Worm (Caenorhabditis elegans) whole organism, midembryonic: ENCODE measurements around the gene gcn-1.

Source experiments
- T22C8.4 ChIP-seq: fragments of 200-800 bp; sonication (Bioruptor generic); IDR thresholded peaks from 2 replicates; pipeline ENCODE4 v1.3.6; 2022; ENCODE audit warnings: missing genetic modification characterization, missing compliant biosample characterization
- cog-1 ChIP-seq: sonication (generic microtip); optimal IDR thresholded peaks from 2 replicates; lab custom pipeline; 2016; ENCODE audit warnings: missing genetic modification characterization, missing compliant biosample characterization
- flt-1 ChIP-seq: fragments of 200-800 bp; sonication (Bioruptor generic); IDR thresholded peaks from 2 replicates; pipeline ENCODE4 v1.3.6; 2022; ENCODE audit warnings: missing genetic modification characterization, missing compliant biosample characterization
- klf-2 ChIP-seq: fragments of 200-800 bp; sonication (Bioruptor generic); conservative IDR thresholded peaks from 2 replicates; pipeline ENCODE4 v1.3.6; 2022; ENCODE audit warnings: missing genetic modification reagents, missing genetic modification characterization, missing compliant biosample characterization
- med-1 ChIP-seq: sonication (generic microtip); optimal IDR thresholded peaks from 2 replicates; lab custom pipeline; 2017; ENCODE audit warnings: missing genetic modification characterization, mild to moderate bottlenecking, missing compliant biosample characterization, antibody characterized with exemption, missing genetic modification reagents; ENCODE audit not compliant: insufficient read depth
- ref-1 ChIP-seq: fragments of 200-800 bp; sonication (Bioruptor generic); conservative IDR thresholded peaks from 2 replicates; pipeline ENCODE4 v1.3.6; 2022; ENCODE audit warnings: missing genetic modification reagents, missing genetic modification characterization, missing compliant biosample characterization
- tab-1 ChIP-seq: fragments of 200-800 bp; sonication (Bioruptor generic); IDR thresholded peaks from 2 replicates; pipeline ENCODE4 v1.3.6; 2022; ENCODE audit warnings: missing genetic modification characterization, missing compliant biosample characterization
- ztf-23 ChIP-seq: fragments of 200-800 bp; sonication (Bioruptor generic); IDR thresholded peaks from 2 replicates; pipeline ENCODE4 v1.3.6; 2022; ENCODE audit warnings: missing genetic modification reagents, missing genetic modification characterization, missing compliant biosample characterization
- ztf-29 ChIP-seq: fragments of 200-800 bp; sonication (Bioruptor generic); IDR thresholded peaks from 2 replicates; pipeline ENCODE4 v1.3.6; 2022; ENCODE audit warnings: missing genetic modification reagents, missing genetic modification characterization, missing compliant biosample characterization

The gcn-1 gene

ce11 chrIII:2205155-2205554 is 53.4 kb downstream of the gcn-1 start:
- TF ChIP-seq tab-1 (no peak), flt-1 (GFP tag; lab: Robert Waterston, UW) (no peak), ref-1 (no peak), med-1 (no peak), T22C8.4 (GFP tag; lab: Robert Waterston, UW) (peak; percentile 66)

ce11 chrIII:2207864-2208263 is 56.1 kb downstream of the gcn-1 start, which contains the start of gene C39B5.5:
Gene C39B5.5, plus strand, starts transcription at chrIII:2208164.
- TF ChIP-seq ref-1 (no peak), flt-1 (GFP tag; lab: Robert Waterston, UW) (no peak), med-1 (no peak), T22C8.4 (GFP tag; lab: Robert Waterston, UW) (no peak), klf-2 (no peak), ztf-23 (GFP tag; lab: Robert Waterston, UW) (no peak)

- TF ChIP-seq med-1 (no peak), flt-1 (GFP tag; lab: Robert Waterston, UW) (no peak), tab-1 (no peak), klf-2 (no peak), cog-1 (tag; lab: Kevin White, UChicago) (no peak), ztf-29 (GFP tag; lab: Robert Waterston, UW) (no peak)
Measured at ce11 chrIII:2210601-2211000, 58.9 kb downstream of the gcn-1 start.

- no peak for TF ChIP-seq tab-1
- no peak for TF ChIP-seq cog-1 (tag; lab: Kevin White, UChicago)
- TF ChIP-seq ztf-23 (GFP tag; lab: Robert Waterston, UW): no peak
- no peak for TF ChIP-seq med-1
- no peak for TF ChIP-seq T22C8.4 (GFP tag; lab: Robert Waterston, UW)
- no peak for TF ChIP-seq flt-1 (GFP tag; lab: Robert Waterston, UW)
- TF ChIP-seq ref-1: no peak
- no peak for TF ChIP-seq klf-2
- TF ChIP-seq ztf-29 (GFP tag; lab: Robert Waterston, UW): no peak
Measured at ce11 chrIII:2211120-2211519, 59.4 kb downstream of the gcn-1 start, which contains the start of gene C39B5.14. Gene C39B5.14, plus strand, starts transcription at chrIII:2211420.

- TF ChIP-seq cog-1 (tag; lab: Kevin White, UChicago) (no peak), flt-1 (GFP tag; lab: Robert Waterston, UW) (no peak), med-1 (no peak), tab-1 (no peak), T22C8.4 (GFP tag; lab: Robert Waterston, UW) (no peak)
Measured at ce11 chrIII:2212343-2212742, 60.6 kb downstream of the gcn-1 start.

ce11 chrIII:2219408-2219807 is 67.7 kb downstream of the gcn-1 start, which contains the start of gene fbxa-12:
Gene fbxa-12, plus strand, starts transcription at chrIII:2219708.
- TF ChIP-seq med-1: no peak
- TF ChIP-seq T22C8.4 (GFP tag; lab: Robert Waterston, UW): no peak
- TF ChIP-seq cog-1 (tag; lab: Kevin White, UChicago): no peak
- no peak for TF ChIP-seq ref-1
- no peak for TF ChIP-seq flt-1 (GFP tag; lab: Robert Waterston, UW)
- no peak for TF ChIP-seq tab-1
- TF ChIP-seq klf-2: no peak
- no peak for TF ChIP-seq ztf-29 (GFP tag; lab: Robert Waterston, UW)
- TF ChIP-seq ztf-23 (GFP tag; lab: Robert Waterston, UW): no peak

- TF ChIP-seq med-1 (no peak), cog-1 (tag; lab: Kevin White, UChicago) (no peak), ztf-29 (GFP tag; lab: Robert Waterston, UW) (no peak), T22C8.4 (GFP tag; lab: Robert Waterston, UW) (no peak), tab-1 (no peak), ref-1 (no peak), ztf-23 (GFP tag; lab: Robert Waterston, UW) (no peak), klf-2 (no peak), flt-1 (GFP tag; lab: Robert Waterston, UW) (no peak)
Measured at ce11 chrIII:2223932-2224331, 72.2 kb downstream of the gcn-1 start, which contains the start of gene srd-65. Gene srd-65, minus strand, starts transcription at chrIII:2224032.

- no peak for TF ChIP-seq ref-1
- no peak for TF ChIP-seq tab-1
- TF ChIP-seq T22C8.4 (GFP tag; lab: Robert Waterston, UW): no peak
- no peak for TF ChIP-seq klf-2
- no peak for TF ChIP-seq med-1
- no peak for TF ChIP-seq ztf-29 (GFP tag; lab: Robert Waterston, UW)
- no peak for TF ChIP-seq flt-1 (GFP tag; lab: Robert Waterston, UW)
- no peak for TF ChIP-seq cog-1 (tag; lab: Kevin White, UChicago)
- TF ChIP-seq ztf-23 (GFP tag; lab: Robert Waterston, UW): no peak
Measured at ce11 chrIII:2224478-2224877, 72.7 kb downstream of the gcn-1 start, which contains the start of gene fbxa-38. Gene fbxa-38, plus strand, starts transcription at chrIII:2224672.

ce11 chrIII:2227407-2227806 is 75.7 kb downstream of the gcn-1 start, which contains the start of gene fbxa-62:
Gene fbxa-62, plus strand, starts transcription at chrIII:2227707.
- no peak for TF ChIP-seq ztf-23 (GFP tag; lab: Robert Waterston, UW)
- TF ChIP-seq T22C8.4 (GFP tag; lab: Robert Waterston, UW): no peak
- TF ChIP-seq cog-1 (tag; lab: Kevin White, UChicago): no peak
- TF ChIP-seq klf-2: no peak
- no peak for TF ChIP-seq flt-1 (GFP tag; lab: Robert Waterston, UW)
- no peak for TF ChIP-seq tab-1
- TF ChIP-seq med-1: no peak
- no peak for TF ChIP-seq ztf-29 (GFP tag; lab: Robert Waterston, UW)
- no peak for TF ChIP-seq ref-1

ce11 chrIII:2232360-2232759 is 80.6 kb downstream of the gcn-1 start, which contains the start of gene fbxa-47:
Gene fbxa-47, minus strand, starts transcription at chrIII:2232460.
- no peak for TF ChIP-seq T22C8.4 (GFP tag; lab: Robert Waterston, UW)
- no peak for TF ChIP-seq cog-1 (tag; lab: Kevin White, UChicago)
- TF ChIP-seq ztf-29 (GFP tag; lab: Robert Waterston, UW): no peak
- TF ChIP-seq klf-2: no peak
- no peak for TF ChIP-seq ztf-23 (GFP tag; lab: Robert Waterston, UW)
- TF ChIP-seq flt-1 (GFP tag; lab: Robert Waterston, UW): no peak
- TF ChIP-seq ref-1: no peak
- TF ChIP-seq tab-1: no peak
- no peak for TF ChIP-seq med-1

ce11 chrIII:2233399-2233798 is 81.7 kb downstream of the gcn-1 start:
- TF ChIP-seq cog-1 (tag; lab: Kevin White, UChicago) (no peak), flt-1 (GFP tag; lab: Robert Waterston, UW) (no peak), med-1 (no peak), ref-1 (no peak), ztf-23 (GFP tag; lab: Robert Waterston, UW) (no peak), T22C8.4 (GFP tag; lab: Robert Waterston, UW) (no peak), ztf-29 (GFP tag; lab: Robert Waterston, UW) (no peak), tab-1 (no peak), klf-2 (no peak)
